Fruit fly (Drosophila melanogaster): ENCODE data around the gene CG18088.

DNA sequence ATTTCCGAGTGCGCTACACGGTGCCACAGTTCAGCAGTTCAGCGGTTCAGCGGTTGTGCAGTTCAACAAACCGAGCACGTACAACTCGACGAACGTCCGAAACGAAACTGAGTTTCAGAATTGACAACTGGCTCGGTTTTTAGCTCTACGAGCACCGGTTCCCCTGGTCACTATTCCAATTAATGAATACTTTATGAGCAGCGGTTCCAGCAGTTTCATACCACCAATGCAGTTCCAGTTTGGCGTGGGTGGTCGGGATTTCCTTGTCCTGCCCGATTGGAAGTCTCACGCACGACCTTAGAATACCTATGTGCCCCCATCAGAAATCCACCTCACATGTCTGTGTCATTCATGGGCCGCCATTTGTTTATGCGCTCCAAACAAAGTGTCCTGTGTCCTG lies 8.0 kb downstream of the CG18088 start, which contains the start of gene CG9541:
- TF ChIP-seq dsf (GFP tag; optimal IDR thresholded peaks at IDR 0.05; ENCODE audit: borderline replicate concordance): no peak
- TF ChIP-seq pan (optimal IDR thresholded peaks at IDR 0.05): no peak
- TF ChIP-seq sv (GFP tag; optimal IDR thresholded peaks at IDR 0.05): no peak
- TF ChIP-seq fru (GFP tag; optimal IDR thresholded peaks at IDR 0.05): no peak
- no peak for TF ChIP-seq jim (GFP tag; optimal IDR thresholded peaks at IDR 0.05)
- TF ChIP-seq psq (GFP tag; optimal IDR thresholded peaks at IDR 0.05): no peak
- TF ChIP-seq ey (GFP tag; optimal IDR thresholded peaks at IDR 0.05): no peak
- no peak for TF ChIP-seq Dfd (GFP tag; optimal IDR thresholded peaks at IDR 0.05)
- TF ChIP-seq CG32264 (GFP tag; optimal IDR thresholded peaks at IDR 0.05): no peak

Measured in whole organism, wandering third instar larva.